Fruit fly (Drosophila melanogaster): ENCODE measurements around the gene dnt.
A peak's percentile ranks its signal among the peaks of the same experiment; 100 is the strongest.

dnt gene

dm6 chr2L:19342018-19342417 lies 21.0 kb downstream of the dnt start (continued):
- TF ChIP-seq CG10366 (GFP tag; IDR thresholded peaks at IDR 0.05) (no peak), C15 (GFP tag; IDR thresholded peaks at IDR 0.05) (no peak), CG14710 (tag; optimal IDR thresholded peaks at IDR 0.05) (peak; percentile 55), Antp (GFP tag; optimal IDR thresholded peaks at IDR 0.05) (peak; percentile 0), CG6791 (GFP tag; IDR thresholded peaks at IDR 0.05; ENCODE audit: partially characterized antibody) (no peak), E2f1 (GFP tag; IDR thresholded peaks at IDR 0.05) (no peak), CG3847 (GFP tag; IDR thresholded peaks at IDR 0.05) (no peak), CG3838 (GFP tag; optimal IDR thresholded peaks at IDR 0.05) (no peak), h (optimal IDR thresholded peaks at IDR 0.05) (no peak), CG30403 (GFP tag; optimal IDR thresholded peaks at IDR 0.05) (peak; percentile 49), p53 (GFP tag; optimal IDR thresholded peaks at IDR 0.05) (no peak), CG12299 (tag; optimal IDR thresholded peaks at IDR 0.05) (no peak), CG11456 (GFP tag; IDR thresholded peaks at IDR 0.05) (no peak), cas (GFP tag; IDR thresholded peaks at IDR 0.05) (no peak), Dfd (GFP tag; optimal IDR thresholded peaks at IDR 0.05) (no peak), dm (GFP tag; optimal IDR thresholded peaks at IDR 0.05) (no peak), chn (GFP tag; optimal IDR thresholded peaks at IDR 0.05) (no peak), wdn (GFP tag; IDR thresholded peaks at IDR 0.05) (no peak), crc (GFP tag; optimal IDR thresholded peaks at IDR 0.05) (no peak), CG15479 (GFP tag; optimal IDR thresholded peaks at IDR 0.05) (no peak), CTCF (GFP tag; optimal IDR thresholded peaks at IDR 0.05) (no peak), unpg (GFP tag; optimal IDR thresholded peaks at IDR 0.05) (peak; percentile 68), Sin3A (optimal IDR thresholded peaks at IDR 0.05) (no peak), CG15514 (GFP tag; optimal IDR thresholded peaks at IDR 0.05) (no peak), Optix (GFP tag; IDR thresholded peaks at IDR 0.05) (no peak), Oaz (GFP tag; IDR thresholded peaks at IDR 0.05) (no peak), Tbp (GFP tag; optimal IDR thresholded peaks at IDR 0.05) (no peak), zf30C (GFP tag; optimal IDR thresholded peaks at IDR 0.05) (no peak), Deaf1 (tag; optimal IDR thresholded peaks at IDR 0.05) (no peak), CG10654 (GFP tag; optimal IDR thresholded peaks at IDR 0.05) (peak; percentile 21), GATAe (GFP tag; conservative IDR thresholded peaks at IDR 0.05) (no peak), chinmo (GFP tag; IDR thresholded peaks at IDR 0.05; ENCODE audit: partially characterized antibody) (no peak), fd102C (GFP tag; optimal IDR thresholded peaks at IDR 0.05) (no peak), TFAM (GFP tag; optimal IDR thresholded peaks at IDR 0.05) (no peak), inv (GFP tag; IDR thresholded peaks at IDR 0.05; ENCODE audit: partially characterized antibody) (no peak), CHES-1-like (GFP tag; optimal IDR thresholded peaks at IDR 0.05) (peak; percentile 15), croc (GFP tag; conservative IDR thresholded peaks at IDR 0.05) (no peak; the same call in 2 of the 3 replicates), sob (GFP tag; IDR thresholded peaks at IDR 0.05) (no peak), CG30020 (tag; optimal IDR thresholded peaks at IDR 0.05) (no peak), CG3065 (GFP tag; optimal IDR thresholded peaks at IDR 0.05) (no peak), ara (GFP tag; IDR thresholded peaks at IDR 0.05) (peak; percentile 73), Nf-YA (GFP tag; IDR thresholded peaks at IDR 0.05) (no peak), Sox100B (GFP tag; optimal IDR thresholded peaks at IDR 0.05) (peak; percentile 12), hbn (GFP tag; IDR thresholded peaks at IDR 0.05; ENCODE audit: partially characterized antibody) (no peak), B-H1 (GFP tag; IDR thresholded peaks at IDR 0.05) (no peak), rib (GFP tag; IDR thresholded peaks at IDR 0.05) (no peak), tap (tag; optimal IDR thresholded peaks at IDR 0.05) (peak; percentile 41), CG9609 (GFP tag; optimal IDR thresholded peaks at IDR 0.05) (peak; percentile 14), B-H2 (GFP tag; optimal IDR thresholded peaks at IDR 0.05) (no peak), trem (tag; optimal IDR thresholded peaks at IDR 0.05) (peak; percentile 34), hth (optimal IDR thresholded peaks at IDR 0.05) (no peak), NFAT (GFP tag; IDR thresholded peaks at IDR 0.05) (no peak), CG1602 (GFP tag; optimal IDR thresholded peaks at IDR 0.05) (peak; percentile 33), CG17568 (GFP tag; optimal IDR thresholded peaks at IDR 0.05) (no peak), Six4 (GFP tag; optimal IDR thresholded peaks at IDR 0.05) (peak; percentile 46)

Measured in whole organism, embryonic.